Worm (Caenorhabditis elegans): Measurements from ENCODE around the gene fbxb-107.

fbxb-107 gene

DNA sequence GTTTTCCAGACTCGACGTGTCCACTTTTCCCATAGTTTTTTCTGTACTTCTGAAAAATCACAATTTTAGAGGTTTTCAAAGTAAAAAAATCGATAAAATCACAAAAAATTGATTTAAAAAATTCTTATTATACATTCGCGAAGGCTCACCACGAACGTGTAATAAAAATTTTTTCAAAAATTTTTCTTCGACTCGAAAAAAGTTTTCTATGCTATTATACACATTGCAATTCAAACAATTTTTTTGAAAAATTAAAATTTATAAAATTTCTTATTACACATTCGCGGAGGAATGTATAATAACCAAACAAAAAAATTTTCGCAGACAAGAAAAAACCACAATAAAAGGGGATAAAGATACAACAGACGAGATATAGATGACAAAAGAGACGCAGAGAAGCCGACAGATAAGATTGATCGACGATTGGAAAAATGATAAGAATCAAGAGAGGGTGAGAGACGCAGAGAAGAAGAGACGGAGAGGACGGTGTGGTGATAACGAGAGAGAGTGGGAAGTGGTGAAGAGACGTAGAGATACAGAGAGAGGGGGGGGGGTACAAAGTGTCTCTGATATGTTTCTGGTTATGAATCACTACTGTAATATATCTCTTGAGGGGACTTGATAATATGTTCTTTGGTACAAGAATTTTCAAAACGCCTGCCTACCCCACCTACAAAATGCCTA lies 42.1 kb downstream of the fbxb-107 start, which contains the start of gene nhr-119:
TSS of gene nhr-119 (minus strand) at position 51 of the 684 bp plus-strand sequence.
- TF ChIP-seq ama-1 (optimal IDR thresholded peaks at IDR 0.05), result no peak
- TF ChIP-seq aly-2 (tag; optimal IDR thresholded peaks at IDR 0.05), result no peak
- TF ChIP-seq nhr-23 (tag; optimal IDR thresholded peaks at IDR 0.05), result no peak
- peak; percentile 38 for TF ChIP-seq C34F6.9 (tag; optimal IDR thresholded peaks at IDR 0.05)
- TF ChIP-seq ztf-4 (tag; optimal IDR thresholded peaks at IDR 0.05), result peak; percentile 52
- TF ChIP-seq nhr-77 (tag; optimal IDR thresholded peaks at IDR 0.05), result peak; percentile 40
- peak; percentile 90 for TF ChIP-seq nhr-21 (tag; optimal IDR thresholded peaks at IDR 0.05)
- TF ChIP-seq ztf-11 (tag; optimal IDR thresholded peaks at IDR 0.05), result no peak
- TF ChIP-seq nhr-10 (tag; optimal IDR thresholded peaks at IDR 0.05), result no peak
- peak; percentile 85 for TF ChIP-seq F13H6.1 (tag; optimal IDR thresholded peaks at IDR 0.05)
- TF ChIP-seq ceh-16 (tag; optimal IDR thresholded peaks at IDR 0.05), result no peak
- TF ChIP-seq elt-1 (tag; optimal IDR thresholded peaks at IDR 0.05), result peak; percentile 63
- peak; percentile 27 for TF ChIP-seq sem-4 (tag; optimal IDR thresholded peaks at IDR 0.05)
- no peak for TF ChIP-seq alr-1 (tag; optimal IDR thresholded peaks at IDR 0.05)
- TF ChIP-seq mbf-1 (tag; optimal IDR thresholded peaks at IDR 0.05), result no peak
- TF ChIP-seq nhr-12 (tag; optimal IDR thresholded peaks at IDR 0.05), result no peak
- TF ChIP-seq crh-2 (tag; optimal IDR thresholded peaks at IDR 0.05), result peak; percentile 66
- TF ChIP-seq unc-55 (GFP tag; optimal IDR thresholded peaks at IDR 0.05), result no peak
- TF ChIP-seq nhr-129 (tag; optimal IDR thresholded peaks at IDR 0.05), result peak; percentile 30
- peak; percentile 79 for TF ChIP-seq lin-13 (GFP tag; optimal IDR thresholded peaks at IDR 0.05)
- TF ChIP-seq sma-9 (GFP tag; optimal IDR thresholded peaks at IDR 0.05), result peak; percentile 93
- TF ChIP-seq sma-9 (tag; optimal IDR thresholded peaks at IDR 0.05), result no peak
- TF ChIP-seq Y55F3AM.14 (GFP tag; optimal IDR thresholded peaks at IDR 0.05), result no peak
- TF ChIP-seq egl-27 (tag; optimal IDR thresholded peaks at IDR 0.05), result peak; percentile 77
- TF ChIP-seq ceh-82 (tag; optimal IDR thresholded peaks at IDR 0.05), result no peak
- no peak for TF ChIP-seq R02D3.7 (tag; optimal IDR thresholded peaks at IDR 0.05)
- peak; percentile 53 to 65 for TF ChIP-seq mdl-1 (tag; optimal IDR thresholded peaks at IDR 0.05)
- TF ChIP-seq peb-1 (tag; optimal IDR thresholded peaks at IDR 0.05), result no peak
- TF ChIP-seq elt-3 (tag; optimal IDR thresholded peaks at IDR 0.05), result no peak
- peak; percentile 86 for TF ChIP-seq nhr-25 (tag; optimal IDR thresholded peaks at IDR 0.05)
- no peak for TF ChIP-seq ZK546.5 (tag; optimal IDR thresholded peaks at IDR 0.05)
- no peak for TF ChIP-seq zag-1 (tag; optimal IDR thresholded peaks at IDR 0.05)
- TF ChIP-seq lsy-2 (tag; optimal IDR thresholded peaks at IDR 0.05), result peak in 1 of 2 experiments; percentile 73
- TF ChIP-seq unc-62 (GFP tag; optimal IDR thresholded peaks at IDR 0.05), result peak; percentile 47
- no peak for TF ChIP-seq lin-11 (tag; optimal IDR thresholded peaks at IDR 0.05)
- TF ChIP-seq blmp-1 (tag; optimal IDR thresholded peaks at IDR 0.05; ENCODE audit: insufficient read depth), result peak; percentile 79
- TF ChIP-seq skn-1 (tag; optimal IDR thresholded peaks at IDR 0.05), result peak; percentile 46
- no peak for TF ChIP-seq lin-39 (tag; optimal IDR thresholded peaks at IDR 0.05)
- TF ChIP-seq sma-3 (GFP tag; optimal IDR thresholded peaks at IDR 0.05), result peak; percentile 96
- peak; percentile 94 for TF ChIP-seq fos-1 (tag; optimal IDR thresholded peaks at IDR 0.05)
- no peak for TF ChIP-seq unc-39 (tag; optimal IDR thresholded peaks at IDR 0.05)
- TF ChIP-seq nhr-6 (tag; optimal IDR thresholded peaks at IDR 0.05), result peak; percentile 44
- TF ChIP-seq dmd-4 (tag; optimal IDR thresholded peaks at IDR 0.05), result no peak
- TF ChIP-seq nhr-11 (tag; optimal IDR thresholded peaks at IDR 0.05), result no peak
- TF ChIP-seq gmeb-1 (tag; optimal IDR thresholded peaks at IDR 0.05), result peak; percentile 75
- TF ChIP-seq mab-5 (tag; optimal IDR thresholded peaks at IDR 0.05), result peak; percentile 15
- no peak for TF ChIP-seq nhr-237 (tag; optimal IDR thresholded peaks at IDR 0.05)
- no peak for TF ChIP-seq snpc-4 (tag; optimal IDR thresholded peaks at IDR 0.05)
- TF ChIP-seq ztf-1 (GFP tag; conservative IDR thresholded peaks at IDR 0.05), result no peak
